Worm (Caenorhabditis elegans) whole organism, L1 larva: ENCODE data around the gene feh-1.

Experiments used
- C34B4.2 ChIP-seq: sonication (generic microtip); optimal IDR thresholded peaks from 2 replicates; lab custom pipeline; 2017; ENCODE audit warnings: mild to moderate bottlenecking, missing genetic modification characterization, missing compliant biosample characterization
- F16B12.6 ChIP-seq: fragments of 150-350 bp; optimal IDR thresholded peaks from 2 replicates; lab custom pipeline; 2014; ENCODE audit warnings: missing biosample characterization, missing genetic modification characterization
- Y116A8C.19 ChIP-seq: sonication (generic microtip); optimal IDR thresholded peaks from 2 replicates; lab custom pipeline; 2016; ENCODE audit warnings: missing compliant biosample characterization, missing genetic modification characterization, borderline replicate concordance
- alr-1 ChIP-seq: fragments of 200-800 bp; sonication (Bioruptor generic); optimal IDR thresholded peaks from 2 replicates; lab custom pipeline; 2018; ENCODE audit warnings: borderline replicate concordance, mild to moderate bottlenecking, missing genetic modification characterization, missing compliant biosample characterization
- aly-2 ChIP-seq: fragments of 150-350 bp; optimal IDR thresholded peaks from 2 replicates; lab custom pipeline; 2014; ENCODE audit warnings: missing biosample characterization, missing genetic modification characterization
- ceh-8 ChIP-seq: fragments of 200-800 bp; sonication (Bioruptor generic); optimal IDR thresholded peaks from 2 replicates; lab custom pipeline; 2018; ENCODE audit warnings: mild to moderate bottlenecking, missing genetic modification characterization, moderate library complexity, missing compliant biosample characterization
- ceh-82 ChIP-seq, 3 experiments: fragments of 150-350 bp in 1 of 3; sonication (generic microtip) in 2 of 3; optimal IDR thresholded peaks; 2 replicates each; lab custom pipeline; 2014 to 2017; ENCODE audit warnings: missing biosample characterization in 3 of 3, missing genetic modification characterization in 3 of 3
- ceh-88 ChIP-seq: fragments of 200-800 bp; sonication (Bioruptor generic); IDR thresholded peaks from 2 replicates; pipeline ENCODE4 v1.3.6; 2022; ENCODE audit warnings: missing genetic modification characterization, missing compliant biosample characterization
- dpl-1 ChIP-seq, 3 experiments: fragments of 150-350 bp in 2 of 3; sonication (generic microtip) in 1 of 3; optimal IDR thresholded peaks; 2 replicates each; lab custom pipeline; 2014 to 2017; ENCODE audit warnings: missing biosample characterization in 3 of 3, missing genetic modification characterization in 3 of 3, missing genetic modification reagents in 3 of 3
- efl-1 ChIP-seq, 4 experiments: fragments of 150-350 bp; optimal IDR thresholded peaks in 3 of 4; peaks in 1 of 4; 1 replicate in 1 of 4; 2 replicates in 3 of 4; lab custom pipeline; 2014; ENCODE audit warnings: missing biosample characterization in 2 of 4, missing genetic modification characterization in 2 of 4, missing genetic modification reagents in 2 of 4
- efl-3 ChIP-seq: fragments of 200-800 bp; sonication (Bioruptor generic); optimal IDR thresholded peaks from 2 replicates; lab custom pipeline; 2018; ENCODE audit warnings: mild to moderate bottlenecking, missing genetic modification characterization, missing compliant biosample characterization
- egl-13 ChIP-seq: sonication (generic microtip); optimal IDR thresholded peaks from 2 replicates; lab custom pipeline; 2016; ENCODE audit warnings: missing genotype, missing genetic modification reagents, missing genetic modification characterization, missing compliant biosample characterization
- elt-2 ChIP-seq: sonication (generic microtip); optimal IDR thresholded peaks from 2 replicates; lab custom pipeline; 2016; ENCODE audit warnings: missing genetic modification characterization, mild to moderate bottlenecking, inconsistent platforms, missing compliant biosample characterization, missing genetic modification reagents
- hlh-4 ChIP-seq: sonication (generic microtip); optimal IDR thresholded peaks from 2 replicates; lab custom pipeline; 2016; ENCODE audit warnings: mild to moderate bottlenecking, missing genetic modification characterization, missing compliant biosample characterization
- isw-1 ChIP-seq: fragments of 200-800 bp; sonication (Bioruptor generic); IDR thresholded peaks from 2 replicates; pipeline ENCODE4 v1.3.6; 2022; ENCODE audit warnings: missing genetic modification characterization, missing compliant biosample characterization
- lin-35 ChIP-seq, 2 experiments: fragments of 150-350 bp; optimal IDR thresholded peaks; 2 replicates each; lab custom pipeline; 2014; ENCODE audit warnings: missing biosample characterization in 2 of 2, missing genetic modification characterization in 2 of 2, missing genetic modification reagents in 2 of 2
- lin-39 ChIP-seq: fragments of 150-350 bp; optimal IDR thresholded peaks from 2 replicates; lab custom pipeline; 2014; ENCODE audit warnings: missing biosample characterization, missing genetic modification reagents, missing genetic modification characterization
- lsy-2 ChIP-seq, 2 experiments: fragments of 150-350 bp; optimal IDR thresholded peaks; 2 replicates each; lab custom pipeline; 2014; ENCODE audit warnings: missing biosample characterization in 2 of 2, missing genetic modification characterization in 2 of 2
- mdl-1 ChIP-seq, 2 experiments: fragments of 150-350 bp; optimal IDR thresholded peaks; 2 replicates each; lab custom pipeline; 2014 to 2017; ENCODE audit warnings: missing biosample characterization in 2 of 2, missing genetic modification characterization in 2 of 2, inconsistent platforms in 1 of 2
- nhr-28 ChIP-seq: fragments of 150-350 bp; optimal IDR thresholded peaks from 2 replicates; lab custom pipeline; 2014; ENCODE audit warnings: missing biosample characterization, missing genetic modification characterization
- nhr-76 ChIP-seq: sonication (generic microtip); optimal IDR thresholded peaks from 2 replicates; lab custom pipeline; 2017; ENCODE audit warnings: missing biosample characterization, missing genetic modification characterization
- nhr-90 ChIP-seq: sonication (generic microtip); optimal IDR thresholded peaks from 2 replicates; lab custom pipeline; 2016; ENCODE audit warnings: mild to moderate bottlenecking, missing genetic modification characterization, missing compliant biosample characterization; ENCODE audit not compliant: poor library complexity
- pag-3 ChIP-seq: sonication (generic microtip); optimal IDR thresholded peaks from 2 replicates; lab custom pipeline; 2017; ENCODE audit warnings: missing genetic modification characterization, mild to moderate bottlenecking, missing compliant biosample characterization, antibody characterized with exemption, borderline replicate concordance; ENCODE audit not compliant: insufficient read depth
- pax-3 ChIP-seq: fragments of 200-800 bp; sonication (Bioruptor generic); optimal IDR thresholded peaks from 2 replicates; lab custom pipeline; 2018; ENCODE audit warnings: mild to moderate bottlenecking, missing genetic modification characterization, moderate library complexity, missing compliant biosample characterization
- pqm-1 ChIP-seq: sonication (generic microtip); optimal IDR thresholded peaks from 3 replicates; lab custom pipeline; 2017; ENCODE audit warnings: missing biosample characterization, missing genetic modification characterization
- rnt-1 ChIP-seq: sonication (generic microtip); optimal IDR thresholded peaks from 2 replicates; lab custom pipeline; 2016; ENCODE audit warnings: mild to moderate bottlenecking, missing genetic modification characterization, moderate library complexity, missing compliant biosample characterization
- skn-1 ChIP-seq: fragments of 150-350 bp; optimal IDR thresholded peaks from 2 replicates; lab custom pipeline; 2014; ENCODE audit warnings: missing biosample characterization, missing genetic modification characterization
- snpc-4 ChIP-seq: fragments of 150-350 bp; optimal IDR thresholded peaks from 2 replicates; lab custom pipeline; 2014; ENCODE audit warnings: missing biosample characterization, missing genetic modification characterization
- sox-4 ChIP-seq: sonication (generic microtip); optimal IDR thresholded peaks from 2 replicates; lab custom pipeline; 2016; ENCODE audit warnings: missing genetic modification characterization, missing compliant biosample characterization
- sup-37 ChIP-seq: fragments of 200-800 bp; sonication (Bioruptor generic); optimal IDR thresholded peaks from 2 replicates; lab custom pipeline; 2018; ENCODE audit warnings: mild to moderate bottlenecking, missing genetic modification characterization, missing compliant biosample characterization
- tlp-1 ChIP-seq: fragments of 150-350 bp; optimal IDR thresholded peaks from 2 replicates; lab custom pipeline; 2014; ENCODE audit warnings: missing biosample characterization, missing genetic modification characterization
- unc-30 ChIP-seq: sonication (generic microtip); optimal IDR thresholded peaks from 2 replicates; lab custom pipeline; 2017; ENCODE audit warnings: missing biosample characterization, missing genetic modification characterization
- unc-86 ChIP-seq: sonication (generic microtip); optimal IDR thresholded peaks from 2 replicates; lab custom pipeline; 2016; ENCODE audit warnings: missing genetic modification characterization, missing compliant biosample characterization

feh-1 gene

DNA sequence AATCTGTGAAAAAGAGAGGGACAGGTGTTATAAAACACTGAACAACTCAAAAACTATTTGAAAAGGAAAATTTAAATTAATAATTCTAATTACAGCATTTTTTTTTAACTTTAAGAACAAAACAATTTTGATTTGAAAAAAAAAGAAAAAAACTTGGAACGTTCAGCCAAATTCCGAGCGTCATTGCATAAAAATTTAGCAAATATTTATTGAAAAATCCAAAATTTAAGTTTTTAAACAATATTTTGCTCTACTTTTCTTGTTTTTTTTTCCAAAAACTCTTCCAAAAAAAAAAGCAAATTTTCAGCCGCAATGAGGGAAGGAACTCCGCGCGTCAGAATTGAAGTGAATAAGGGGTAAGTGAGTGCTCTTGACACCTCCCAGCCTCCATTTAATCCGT lies at the start of gene feh-1:
Gene feh-1, plus strand, starts transcription at position 301 of the 400 bp plus-strand sequence.
- no peak for TF ChIP-seq ceh-88
- TF ChIP-seq rnt-1 (tag; lab: Kevin White, UChicago) = no peak
- no peak for TF ChIP-seq nhr-28 (tag; lab: Kevin White, UChicago)
- TF ChIP-seq nhr-90 (tag; lab: Kevin White, UChicago) = no peak
- no peak for TF ChIP-seq unc-30 (tag; lab: Kevin White, UChicago)
- no peak for TF ChIP-seq snpc-4 (tag; lab: Kevin White, UChicago)
- no peak for TF ChIP-seq egl-13 (tag; lab: Kevin White, UChicago)
- TF ChIP-seq mdl-1 (tag; optimal IDR thresholded peaks at IDR 0.05; lab: Kevin White, UChicago) = no peak
- TF ChIP-seq ceh-8 (GFP tag; lab: Kevin White, UChicago) = no peak
- TF ChIP-seq efl-3 (GFP tag; lab: Kevin White, UChicago) = no peak
- TF ChIP-seq F16B12.6 (tag; lab: Kevin White, UChicago) = no peak
- TF ChIP-seq alr-1 (tag; lab: Kevin White, UChicago) = no peak
- no peak for TF ChIP-seq lin-35 (GFP tag; optimal IDR thresholded peaks at IDR 0.05; lab: Kevin White, UChicago)
- no peak for TF ChIP-seq sup-37 (GFP tag; lab: Kevin White, UChicago)
- TF ChIP-seq pag-3 (tag; lab: Kevin White, UChicago) = no peak
- TF ChIP-seq ceh-82 (tag; optimal IDR thresholded peaks at IDR 0.05; lab: Kevin White, UChicago) = no peak
- no peak for TF ChIP-seq tlp-1 (tag; lab: Kevin White, UChicago)
- TF ChIP-seq Y116A8C.19 (tag; lab: Kevin White, UChicago) = no peak
- no peak for TF ChIP-seq lsy-2 (tag; optimal IDR thresholded peaks at IDR 0.05; lab: Kevin White, UChicago)
- TF ChIP-seq unc-86 (tag; lab: Kevin White, UChicago) = no peak

DNA sequence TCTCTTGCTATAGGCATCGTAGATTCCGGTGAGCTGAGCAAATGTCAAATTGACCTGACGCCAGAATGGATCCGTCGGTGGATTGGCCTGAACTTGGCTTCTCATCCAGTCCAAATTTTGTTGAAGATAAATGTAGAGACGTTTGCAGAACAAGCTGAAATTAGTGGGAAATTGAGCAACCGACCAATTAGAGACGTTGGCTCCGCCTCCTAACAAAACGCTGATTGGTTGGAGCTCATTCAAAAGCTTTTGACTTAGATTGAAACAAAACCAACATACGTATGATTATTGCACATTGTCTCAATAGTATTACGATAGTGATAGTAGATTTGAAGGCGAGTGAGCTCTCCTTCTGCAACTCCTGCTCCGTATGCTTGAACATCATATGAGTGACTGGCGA lies 43.3 kb upstream of the feh-1 start:
- TF ChIP-seq snpc-4 (tag; lab: Kevin White, UChicago) = no peak
- no peak for TF ChIP-seq efl-1 (optimal IDR thresholded peaks at IDR 0.05; lab: Kevin White, UChicago)
- TF ChIP-seq efl-1 (GFP tag; optimal IDR thresholded peaks at IDR 0.05 in 1 of 2; lab: Kevin White, UChicago) = peak in 1 of 2 experiments; percentile 12

DNA sequence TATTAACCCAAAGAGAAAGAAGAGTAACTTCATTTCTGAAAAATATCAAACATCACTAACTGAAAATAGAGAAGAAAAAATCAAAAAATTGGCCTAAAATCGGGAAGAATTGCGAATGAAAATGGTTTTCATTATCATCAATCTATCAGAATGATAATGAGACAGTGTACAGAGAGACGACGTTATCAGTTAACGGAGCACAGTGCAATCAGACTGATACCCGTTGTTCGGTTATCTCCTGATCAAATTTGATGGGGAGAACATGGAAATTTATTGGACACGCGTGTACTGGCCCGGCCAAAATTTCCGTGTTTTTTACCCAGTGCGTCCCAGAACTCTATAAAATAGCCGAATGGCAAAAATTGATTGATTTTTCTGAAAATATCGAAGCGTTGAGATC lies 41.8 kb upstream of the feh-1 start, which contains the start of gene Y54F10AM.8:
Gene Y54F10AM.8, minus strand, starts transcription at position 35 of the 400 bp plus-strand sequence.
- TF ChIP-seq dpl-1 (GFP tag; optimal IDR thresholded peaks at IDR 0.05; lab: Kevin White, UChicago) (no peak), elt-2 (tag; lab: Kevin White, UChicago) (peak; percentile 83), pqm-1 (peak; percentile 93), C34B4.2 (tag; lab: Kevin White, UChicago) (no peak), tlp-1 (tag; lab: Kevin White, UChicago) (peak; percentile 73)
- TF ChIP-seq, all 84 proteins: peak for 3

DNA sequence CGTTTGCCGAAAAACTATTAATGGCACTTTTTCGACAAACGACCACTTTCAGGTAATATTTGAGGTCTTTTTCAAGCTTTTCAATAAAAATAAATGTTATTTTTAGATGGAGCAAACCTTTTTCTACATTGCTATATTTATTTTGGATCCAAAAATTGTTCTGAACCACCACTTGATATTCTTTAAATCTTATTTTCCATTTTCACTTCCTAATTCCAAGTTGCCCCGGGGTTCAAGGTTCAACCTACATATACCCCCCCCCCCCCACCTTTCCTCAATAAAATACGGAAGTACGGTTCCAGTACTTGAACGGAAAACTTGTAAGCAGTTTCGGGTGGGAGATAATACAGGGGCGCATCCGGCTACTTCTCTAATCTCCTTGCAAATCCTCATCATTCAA lies 41.2 kb upstream of the feh-1 start, which contains the start of gene Y54F10AM.6:
Gene Y54F10AM.6, plus strand, starts transcription at position 301 of the 400 bp plus-strand sequence.
- no peak for TF ChIP-seq ceh-82 (tag; optimal IDR thresholded peaks at IDR 0.05; lab: Kevin White, UChicago)
- TF ChIP-seq nhr-76 (tag; lab: Kevin White, UChicago) = no peak
- TF ChIP-seq pqm-1 = no peak
- TF ChIP-seq lin-39 (tag; lab: Kevin White, UChicago) = no peak
- TF ChIP-seq aly-2 (tag; lab: Kevin White, UChicago) = no peak
- no peak for TF ChIP-seq efl-1 (optimal IDR thresholded peaks at IDR 0.05; lab: Kevin White, UChicago)
- TF ChIP-seq efl-1 (GFP tag; optimal IDR thresholded peaks at IDR 0.05 in 1 of 2; lab: Kevin White, UChicago) = no peak
- no peak for TF ChIP-seq pax-3 (tag; lab: Kevin White, UChicago)
- no peak for TF ChIP-seq isw-1

DNA sequence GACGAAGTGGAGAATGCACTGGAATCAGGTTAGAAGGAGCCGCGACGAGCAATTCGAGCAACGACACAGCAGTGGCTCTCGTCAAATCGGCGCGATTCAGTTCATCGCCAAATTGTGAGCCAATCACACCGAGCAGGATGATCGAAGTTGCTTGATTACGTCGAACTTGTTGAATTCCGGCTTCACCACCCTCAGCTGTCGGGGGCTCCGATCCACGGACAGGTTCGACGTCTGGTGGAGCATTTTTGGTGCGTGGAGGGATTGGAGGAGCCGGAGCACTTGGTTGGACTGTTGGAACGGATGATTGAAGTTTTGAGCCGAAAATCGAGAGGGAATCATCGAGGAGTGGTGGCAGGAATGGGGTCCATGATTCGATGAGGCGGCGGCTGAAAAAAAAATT lies 34.3 kb upstream of the feh-1 start:
- TF ChIP-seq isw-1 (no peak), skn-1 (tag; lab: Kevin White, UChicago) (no peak), efl-1 (optimal IDR thresholded peaks at IDR 0.05; lab: Kevin White, UChicago) (no peak), efl-1 (GFP tag; optimal IDR thresholded peaks at IDR 0.05 in 1 of 2; lab: Kevin White, UChicago) (no peak), pax-3 (tag; lab: Kevin White, UChicago) (no peak), lin-39 (tag; lab: Kevin White, UChicago) (no peak), sox-4 (tag; lab: Kevin White, UChicago) (no peak), hlh-4 (no peak)
- TF ChIP-seq, all 84 proteins: peak for 0
